Worm (Caenorhabditis elegans) whole organism, L4/young adult: Measurements from ENCODE around the gene rpl-20.
A peak's percentile ranks its signal among the peaks of the same experiment; 100 is the strongest.
"Not testable (repeated sequence)": the region's sequence is repeated elsewhere in the genome, so short reads cannot be mapped to it uniquely, and the experiment has no call there.

Experiments used
- W03F9.2 ChIP-seq: fragments of 150-350 bp; optimal IDR thresholded peaks from 2 replicates; lab custom pipeline; 2014; ENCODE audit warnings: missing biosample characterization, missing genetic modification characterization
- dao-5 ChIP-seq: sonication (generic microtip); optimal IDR thresholded peaks from 2 replicates; lab custom pipeline; 2016; ENCODE audit warnings: missing genotype, missing genetic modification characterization, moderate library complexity, missing compliant biosample characterization
- him-1 ChIP-seq: sonication (generic microtip); optimal IDR thresholded peaks from 2 replicates; lab custom pipeline; 2016; ENCODE audit warnings: missing genotype, missing genetic modification reagents, missing genetic modification characterization, missing compliant biosample characterization

Gene rpl-20

DNA sequence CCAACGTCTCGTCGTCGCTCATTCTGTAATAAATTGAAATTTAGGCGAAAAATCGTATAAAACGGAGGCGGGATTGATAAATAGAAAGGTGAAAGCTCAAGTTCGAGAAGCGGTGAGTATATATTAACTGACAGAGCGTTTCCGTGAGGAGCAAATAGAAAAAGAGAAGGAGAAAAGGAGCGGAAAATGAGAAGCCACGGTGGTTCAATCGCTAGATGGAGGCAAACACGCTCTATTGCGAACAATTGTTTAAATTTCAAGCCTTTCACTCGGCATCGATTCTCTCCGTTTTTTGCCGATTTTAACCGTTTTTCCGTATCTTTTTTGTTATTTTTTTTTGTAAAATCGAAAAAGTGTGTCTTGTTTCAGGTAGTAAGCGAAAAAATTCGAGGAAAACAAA is 33.8 kb downstream of the rpl-20 start, which contains the start of gene miro-1:
miro-1 (minus strand) TSS at position 23 of the 400 bp plus-strand sequence.
- TF ChIP-seq dao-5 (tag; lab: Kevin White, UChicago); W03F9.2 (tag; lab: Kevin White, UChicago); him-1: not testable (repeated sequence)

DNA sequence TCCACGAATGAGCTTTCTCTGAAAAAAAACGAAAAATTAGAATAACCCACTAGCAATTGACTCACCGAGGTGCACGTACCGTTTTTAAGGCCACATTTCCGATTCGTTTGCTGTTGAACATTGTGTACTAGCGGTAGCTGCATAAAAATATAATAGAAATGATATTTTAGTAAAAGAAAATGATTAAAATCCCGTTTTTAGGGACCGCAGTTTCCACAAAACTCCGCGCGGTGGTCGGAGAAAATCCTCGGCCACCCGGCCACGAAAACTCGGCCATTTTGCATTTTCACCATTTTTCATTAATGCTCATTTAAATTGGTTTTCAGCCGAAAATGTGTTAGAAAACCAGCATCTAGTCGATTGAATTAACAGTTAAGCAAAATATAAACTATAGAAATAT is 37.2 kb downstream of the rpl-20 start, which contains the start of gene yars-2:
yars-2 (minus strand) TSS at position 249 of the 400 bp plus-strand sequence.
- TF ChIP-seq him-1 (no peak), dao-5 (tag; lab: Kevin White, UChicago) (no peak), W03F9.2 (tag; lab: Kevin White, UChicago) (no peak)

DNA sequence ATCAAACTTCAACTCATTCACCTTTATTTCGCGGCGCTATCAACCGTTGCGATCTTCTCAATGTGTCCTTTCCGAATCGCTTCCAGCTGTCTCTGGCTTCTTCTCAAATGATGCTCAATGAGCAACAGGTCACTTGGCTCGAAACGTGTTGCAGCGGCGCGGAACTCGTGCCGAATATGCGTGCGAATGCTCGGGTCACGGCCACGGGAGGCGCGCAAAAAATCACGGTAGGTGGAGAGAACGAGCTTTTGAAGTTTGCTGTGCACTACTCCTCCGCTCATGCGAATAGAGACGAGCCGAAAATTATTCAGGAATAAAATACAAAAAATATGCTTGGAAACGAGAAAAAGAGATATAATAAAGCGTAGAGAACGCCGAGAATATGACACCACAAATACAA is 39.1 kb downstream of the rpl-20 start, which contains the start of gene cif-1:
cif-1 (minus strand) TSS at position 297 of the 400 bp plus-strand sequence.
- TF ChIP-seq him-1 (no peak), W03F9.2 (tag; lab: Kevin White, UChicago) (no peak), dao-5 (tag; lab: Kevin White, UChicago) (no peak)

DNA sequence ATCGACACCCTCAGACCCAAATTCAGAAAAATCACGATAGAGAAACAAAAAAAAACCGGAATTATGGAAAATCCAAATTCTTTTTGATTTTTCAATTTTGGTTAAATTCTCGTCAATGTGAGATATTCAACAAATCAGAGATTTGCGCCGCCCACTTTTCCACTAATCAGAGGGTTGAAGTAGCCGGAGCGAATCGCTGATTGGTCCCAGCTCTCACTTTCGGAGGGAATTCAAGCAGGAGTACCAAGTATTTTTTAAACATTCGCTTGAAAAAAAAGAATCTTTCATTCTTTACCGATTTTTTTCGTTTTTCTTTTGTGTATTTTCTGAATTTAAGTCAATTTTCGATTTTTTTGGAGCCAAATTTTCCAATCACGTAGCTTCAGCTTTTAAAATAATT is 43.7 kb downstream of the rpl-20 start:
- TF ChIP-seq him-1 (no peak), W03F9.2 (tag; lab: Kevin White, UChicago) (no peak), dao-5 (tag; lab: Kevin White, UChicago) (no peak)

DNA sequence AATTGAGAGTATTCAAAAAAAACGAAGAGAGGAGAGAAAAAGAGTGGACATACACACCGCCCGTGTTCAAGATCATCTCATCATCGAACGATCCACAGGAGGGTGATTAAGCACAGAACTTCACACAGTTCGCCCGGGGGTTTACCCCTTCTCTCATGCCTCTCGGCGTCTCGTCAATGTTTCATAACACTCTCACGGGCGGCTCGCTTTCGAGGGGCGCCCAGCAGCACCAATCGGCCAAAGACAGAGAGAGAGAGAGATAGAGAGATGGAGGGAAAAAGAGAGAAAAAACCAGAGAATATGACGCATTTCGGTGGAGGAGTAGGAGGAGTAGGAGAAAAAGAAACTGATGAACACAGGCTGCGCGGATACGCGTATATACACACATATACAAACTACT is 44.4 kb downstream of the rpl-20 start:
- no peak for TF ChIP-seq dao-5 (tag; lab: Kevin White, UChicago)
- TF ChIP-seq W03F9.2 (tag; lab: Kevin White, UChicago), result peak; percentile 41

DNA sequence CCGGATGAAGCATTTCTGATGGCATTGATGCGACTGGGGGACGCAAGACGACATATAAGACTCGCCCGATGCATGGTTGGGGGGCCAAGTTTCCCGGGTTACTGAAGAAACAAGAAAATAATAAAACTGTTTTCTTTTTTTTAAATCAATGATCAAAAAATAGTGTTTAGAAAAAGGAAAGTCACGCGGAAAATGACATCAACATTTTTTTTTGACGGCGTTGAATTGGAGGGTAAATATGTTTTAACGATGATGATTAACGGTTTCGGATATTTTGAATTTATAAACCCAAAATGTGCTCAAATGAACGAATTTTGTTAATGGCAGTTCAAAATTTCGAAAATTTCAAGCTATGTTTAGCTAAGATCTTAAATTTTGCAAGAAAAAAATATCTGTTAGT is 45.7 kb downstream of the rpl-20 start, which contains the start of gene ogdh-1:
ogdh-1 (minus strand) TSS at position 101 of the 400 bp plus-strand sequence.
- TF ChIP-seq him-1 (no peak), W03F9.2 (tag; lab: Kevin White, UChicago) (no peak), dao-5 (tag; lab: Kevin White, UChicago) (no peak)
